Worm (Caenorhabditis elegans) whole organism, L4 larva: ENCODE measurements around the gene M01H9.5.

ENCODE experiments used
- D1046.2 ChIP-seq: fragments of 200-800 bp; sonication (Bioruptor generic); IDR thresholded peaks from 2 replicates; pipeline ENCODE4 v1.3.6; 2022; ENCODE audit warnings: missing genetic modification characterization, missing compliant biosample characterization
- F37D6.2 ChIP-seq: sonication (generic microtip); optimal IDR thresholded peaks from 2 replicates; lab custom pipeline; 2016; ENCODE audit warnings: mild to moderate bottlenecking, missing genetic modification characterization, missing compliant biosample characterization
- T26A8.4 ChIP-seq: fragments of 200-800 bp; sonication (Bioruptor generic); IDR thresholded peaks from 2 replicates; pipeline ENCODE4 v1.3.6; 2022; ENCODE audit warnings: missing genetic modification characterization, missing compliant biosample characterization
- Y48G9A.11 ChIP-seq: fragments of 200-800 bp; sonication (Bioruptor generic); IDR thresholded peaks from 2 replicates; pipeline ENCODE4 v1.3.6; 2022; ENCODE audit warnings: missing genetic modification reagents, missing genetic modification characterization, missing compliant biosample characterization
- Y75B8A.6 ChIP-seq: fragments of 200-800 bp; sonication (Bioruptor generic); IDR thresholded peaks from 2 replicates; pipeline ENCODE4 v1.3.6; 2022; ENCODE audit warnings: missing genetic modification reagents, missing genetic modification characterization, missing compliant biosample characterization
- aha-1 ChIP-seq: fragments of 150-350 bp; peaks from one replicate; lab custom pipeline; 2014; ENCODE audit warnings: missing biosample characterization, missing genetic modification characterization
- ama-1 ChIP-seq: fragments of 150-350 bp; optimal IDR thresholded peaks from 2 replicates; lab custom pipeline; 2014; ENCODE audit warnings: inconsistent platforms, mixed read lengths
- arid-1 ChIP-seq: fragments of 200-800 bp; sonication (Bioruptor generic); conservative IDR thresholded peaks from 2 replicates; pipeline ENCODE4 v1.3.6; 2022; ENCODE audit warnings: missing genetic modification reagents, missing genetic modification characterization, missing compliant biosample characterization
- ceh-62 ChIP-seq: sonication (generic microtip); optimal IDR thresholded peaks from 2 replicates; lab custom pipeline; 2017; ENCODE audit warnings: missing biosample characterization, missing genetic modification characterization
- daf-16 ChIP-seq, 3 experiments: sonication (generic microtip); optimal IDR thresholded peaks; 2 replicates each; lab custom pipeline; 2016 to 2017; ENCODE audit warnings: missing genetic modification characterization in 3 of 3, missing genetic modification reagents in 3 of 3, mild to moderate bottlenecking in 2 of 3, missing compliant biosample characterization in 2 of 3, missing biosample characterization in 1 of 3, moderate library complexity in 1 of 3
- daf-8 ChIP-seq: fragments of 200-800 bp; sonication (Bioruptor generic); IDR thresholded peaks from 2 replicates; pipeline ENCODE4 v1.3.6; 2022; ENCODE audit warnings: missing genetic modification characterization, missing compliant biosample characterization
- dmd-6 ChIP-seq: fragments of 200-800 bp; sonication (Bioruptor generic); IDR thresholded peaks from 2 replicates; pipeline ENCODE4 v1.3.6; 2022; ENCODE audit warnings: missing genetic modification reagents, missing genetic modification characterization, missing compliant biosample characterization
- dmd-9 ChIP-seq: fragments of 200-800 bp; sonication (Bioruptor generic); IDR thresholded peaks from 2 replicates; pipeline ENCODE4 v1.3.6; 2022; ENCODE audit warnings: missing genetic modification reagents, missing genetic modification characterization, missing compliant biosample characterization
- fkh-10 ChIP-seq: fragments of 150-350 bp; optimal IDR thresholded peaks from 2 replicates; lab custom pipeline; 2014; ENCODE audit warnings: missing biosample characterization, missing genetic modification reagents, missing genetic modification characterization
- fos-1 ChIP-seq: fragments of 150-350 bp; optimal IDR thresholded peaks from 2 replicates; lab custom pipeline; 2014; ENCODE audit warnings: missing biosample characterization, missing genetic modification characterization
- hif-1 ChIP-seq, 2 experiments: sonication (generic microtip); optimal IDR thresholded peaks; 2 replicates each; lab custom pipeline; 2016 to 2017; ENCODE audit warnings: missing compliant biosample characterization in 2 of 2, missing genetic modification characterization in 2 of 2, missing genetic modification reagents in 2 of 2, missing genotype in 2 of 2, mild to moderate bottlenecking in 1 of 2
- hmg-1.1 ChIP-seq: fragments of 200-800 bp; sonication (Bioruptor generic); IDR thresholded peaks from 2 replicates; pipeline ENCODE4 v1.3.6; 2022; ENCODE audit warnings: missing genetic modification reagents, missing genetic modification characterization, missing compliant biosample characterization
- lin-13 ChIP-seq: fragments of 150-350 bp; optimal IDR thresholded peaks from 2 replicates; lab custom pipeline; 2014; ENCODE audit warnings: missing biosample characterization, missing genetic modification reagents, missing genetic modification characterization
- lin-29 ChIP-seq: fragments of 200-800 bp; sonication (Bioruptor generic); IDR thresholded peaks from 2 replicates; pipeline ENCODE4 v1.3.6; 2022; ENCODE audit warnings: missing genetic modification reagents, missing genetic modification characterization, missing compliant biosample characterization
- lin-38 ChIP-seq: fragments of 200-800 bp; sonication (Bioruptor generic); IDR thresholded peaks from 2 replicates; pipeline ENCODE4 v1.3.6; 2022; ENCODE audit warnings: missing genetic modification reagents, missing genetic modification characterization, missing compliant biosample characterization
- madf-5 ChIP-seq, 2 experiments: fragments of 200-800 bp; sonication (Bioruptor generic); IDR thresholded peaks; 2 replicates each; pipeline ENCODE4 v1.3.6; 2022; ENCODE audit warnings: missing compliant biosample characterization in 2 of 2, missing genetic modification characterization in 2 of 2
- mdl-1 ChIP-seq, 2 experiments: fragments of 150-350 bp in 1 of 2; sonication (generic microtip) in 1 of 2; optimal IDR thresholded peaks; 2 replicates each; lab custom pipeline; 2014 to 2017; ENCODE audit warnings: missing biosample characterization in 2 of 2, missing genetic modification characterization in 2 of 2
- mdt-29 ChIP-seq: fragments of 200-800 bp; sonication (Bioruptor generic); IDR thresholded peaks from 2 replicates; pipeline ENCODE4 v1.3.6; 2022; ENCODE audit warnings: missing genetic modification reagents, missing genetic modification characterization, missing compliant biosample characterization
- mep-1 ChIP-seq: fragments of 150-350 bp; sonication (generic microtip); optimal IDR thresholded peaks from 3 replicates; lab custom pipeline; 2014; ENCODE audit warnings: missing biosample characterization, missing genetic modification characterization
- mes-2 ChIP-seq: sonication (generic microtip); optimal IDR thresholded peaks from 2 replicates; lab custom pipeline; 2016; ENCODE audit warnings: missing genotype, mild to moderate bottlenecking, missing genetic modification characterization, missing compliant biosample characterization; ENCODE audit not compliant: poor library complexity, severe bottlenecking
- mxl-2 ChIP-seq: fragments of 200-800 bp; sonication (Bioruptor generic); conservative IDR thresholded peaks from 2 replicates; pipeline ENCODE4 v1.3.6; 2022; ENCODE audit warnings: missing genetic modification reagents, missing genetic modification characterization, missing compliant biosample characterization
- mxl-3 ChIP-seq: fragments of 200-800 bp; sonication (Bioruptor generic); optimal IDR thresholded peaks from 2 replicates; lab custom pipeline; 2018; ENCODE audit warnings: mild to moderate bottlenecking, missing genetic modification characterization, missing compliant biosample characterization
- nhr-11 ChIP-seq: fragments of 150-350 bp; optimal IDR thresholded peaks from 2 replicates; lab custom pipeline; 2014; ENCODE audit warnings: missing biosample characterization, missing genetic modification characterization
- nhr-25 ChIP-seq: sonication (generic microtip); optimal IDR thresholded peaks from 2 replicates; lab custom pipeline; 2017; ENCODE audit warnings: missing genetic modification characterization, mild to moderate bottlenecking, missing compliant biosample characterization, antibody characterized with exemption, moderate library complexity, borderline replicate concordance; ENCODE audit not compliant: insufficient read depth
- nhr-28 ChIP-seq: fragments of 150-350 bp; optimal IDR thresholded peaks from 2 replicates; lab custom pipeline; 2014; ENCODE audit warnings: missing biosample characterization, missing genetic modification characterization
- nhr-48 ChIP-seq: sonication (generic microtip); optimal IDR thresholded peaks from 2 replicates; lab custom pipeline; 2016; ENCODE audit warnings: mild to moderate bottlenecking, missing genetic modification characterization, missing compliant biosample characterization
- nhr-6 ChIP-seq: fragments of 150-350 bp; optimal IDR thresholded peaks from 2 replicates; lab custom pipeline; 2014; ENCODE audit warnings: missing biosample characterization, missing genetic modification characterization
- pqm-1 ChIP-seq: sonication (generic microtip); optimal IDR thresholded peaks from 2 replicates; lab custom pipeline; 2017; ENCODE audit warnings: missing biosample characterization, missing genetic modification characterization
- rbr-2 ChIP-seq: sonication (generic microtip); optimal IDR thresholded peaks from 2 replicates; lab custom pipeline; 2016; ENCODE audit warnings: missing genotype, missing genetic modification characterization, missing compliant biosample characterization
- set-16 ChIP-seq: fragments of 200-800 bp; sonication (Bioruptor generic); IDR thresholded peaks from 2 replicates; pipeline ENCODE4 v1.3.6; 2022; ENCODE audit warnings: missing genetic modification reagents, missing genetic modification characterization, missing compliant biosample characterization
- snpc-1.2 ChIP-seq: fragments of 200-800 bp; sonication (Bioruptor generic); IDR thresholded peaks from 2 replicates; pipeline ENCODE4 v1.3.6; 2022; ENCODE audit warnings: missing genetic modification reagents, missing genetic modification characterization, missing compliant biosample characterization
- spr-1 ChIP-seq: sonication (generic microtip); optimal IDR thresholded peaks from 2 replicates; lab custom pipeline; 2016; ENCODE audit warnings: mild to moderate bottlenecking, missing genetic modification characterization, missing compliant biosample characterization
- spr-3 ChIP-seq: fragments of 200-800 bp; sonication (Bioruptor generic); optimal IDR thresholded peaks from 2 replicates; lab custom pipeline; 2018; ENCODE audit warnings: mild to moderate bottlenecking, missing genetic modification characterization, missing compliant biosample characterization
- tra-1 ChIP-seq: fragments of 200-800 bp; sonication (Bioruptor generic); IDR thresholded peaks from 2 replicates; pipeline ENCODE4 v1.3.6; 2022; ENCODE audit warnings: missing genetic modification reagents, missing genetic modification characterization, missing compliant biosample characterization
- unc-130 ChIP-seq: sonication (generic microtip); optimal IDR thresholded peaks from 2 replicates; lab custom pipeline; 2016; ENCODE audit warnings: missing genetic modification reagents, missing genetic modification characterization, missing compliant biosample characterization
- unc-62 ChIP-seq, 3 experiments: fragments of 150-350 bp in 1 of 3; sonication (generic microtip); optimal IDR thresholded peaks in 2 of 3; peaks in 1 of 3; 1 replicate in 1 of 3; 2 replicates in 2 of 3; lab custom pipeline; 2014 to 2017; ENCODE audit warnings: missing biosample characterization in 3 of 3, missing genetic modification characterization in 3 of 3, missing genetic modification reagents in 3 of 3, missing genotype in 1 of 3
- zag-1 ChIP-seq: fragments of 150-350 bp; optimal IDR thresholded peaks from 2 replicates; lab custom pipeline; 2014; ENCODE audit warnings: missing biosample characterization, missing genetic modification characterization
- zfp-2 ChIP-seq: sonication (generic microtip); optimal IDR thresholded peaks from 2 replicates; lab custom pipeline; 2016; ENCODE audit warnings: mild to moderate bottlenecking, missing genetic modification characterization, missing compliant biosample characterization
- ztf-11 ChIP-seq: fragments of 150-350 bp; optimal IDR thresholded peaks from 2 replicates; lab custom pipeline; 2014; ENCODE audit warnings: missing biosample characterization, missing genetic modification characterization

M01H9.5 gene

DNA sequence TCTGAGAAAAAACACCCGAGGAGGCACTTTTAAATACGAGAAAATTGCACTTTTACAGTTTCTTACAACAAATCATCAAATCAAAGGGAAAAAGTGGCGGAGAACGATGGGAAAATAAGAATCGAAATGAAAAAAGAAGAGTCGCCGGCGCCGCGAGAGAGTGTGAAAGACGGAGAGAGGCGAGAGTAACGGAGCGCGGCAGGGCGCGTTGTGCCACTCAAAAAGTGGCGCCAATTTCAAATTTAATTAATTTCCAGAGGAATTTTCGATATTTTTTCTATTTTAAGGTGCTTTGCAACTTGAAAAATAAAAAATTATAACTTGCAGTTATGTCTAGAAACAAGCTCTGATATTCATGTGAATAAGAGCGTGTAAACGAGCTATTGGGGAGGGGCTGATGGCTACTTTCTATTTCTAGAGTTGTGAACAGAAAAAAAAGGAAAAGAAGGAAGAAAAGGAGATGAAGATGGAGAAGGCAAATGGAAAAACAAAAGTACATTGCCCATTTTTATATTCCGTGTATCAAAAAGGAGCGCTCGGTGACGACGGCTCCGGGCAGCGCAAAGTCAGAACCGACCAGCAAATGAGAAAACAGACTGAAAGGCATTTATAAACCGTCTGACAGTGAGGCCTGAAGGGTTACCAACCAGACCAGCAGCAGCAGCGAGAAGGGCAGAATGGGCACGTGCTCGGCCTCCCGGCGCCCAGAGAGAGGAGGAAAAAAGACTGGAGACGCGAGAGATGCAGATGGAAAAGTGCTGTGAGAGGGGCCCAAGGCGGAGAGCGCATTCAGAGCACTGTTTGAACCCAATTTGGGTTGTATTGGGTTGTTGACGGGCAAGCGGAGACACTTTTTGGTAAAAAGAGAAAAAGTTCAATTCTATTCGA lies 5.8 kb downstream of the M01H9.5 start (continued):
- TF ChIP-seq nhr-6 (tag; lab: Kevin White, UChicago) (peak; percentile 45), zfp-2 (tag; lab: Kevin White, UChicago) (no peak), snpc-1.2 (no peak), nhr-25 (tag; lab: Kevin White, UChicago) (no peak), mxl-2 (peak; percentile 65; the same call in 1 of the 2 replicates), madf-5 (GFP tag; IDR thresholded peaks at IDR 0.05; lab: Robert Waterston, UW) (0 out of 4 replicates have a peak, but pooled peaks of 1 of the 2 experiments have one; percentile 5), arid-1 (GFP tag; lab: Robert Waterston, UW) (peak; percentile 74), nhr-11 (no peak), zag-1 (tag; lab: Kevin White, UChicago) (no peak), dmd-9 (GFP tag; lab: Robert Waterston, UW) (no peak), mdl-1 (tag; optimal IDR thresholded peaks at IDR 0.05; lab: Kevin White, UChicago) (peak; percentile 71 to 92), spr-1 (tag; lab: Kevin White, UChicago) (no peak), hif-1 (tag; optimal IDR thresholded peaks at IDR 0.05; lab: Kevin White, UChicago) (peak in 1 of 2 experiments; percentile 6), lin-29 (GFP tag; lab: Robert Waterston, UW) (0 out of 2 replicates have a peak, but pooled peaks have one; percentile 9), D1046.2 (GFP tag; lab: Robert Waterston, UW) (no peak; the same call in 1 of the 2 replicates), mes-2 (tag; lab: Kevin White, UChicago) (peak; percentile 48), daf-8 (no peak), Y48G9A.11 (GFP tag; lab: Robert Waterston, UW) (0 out of 2 replicates have a peak, but pooled peaks have one; percentile 17)

DNA sequence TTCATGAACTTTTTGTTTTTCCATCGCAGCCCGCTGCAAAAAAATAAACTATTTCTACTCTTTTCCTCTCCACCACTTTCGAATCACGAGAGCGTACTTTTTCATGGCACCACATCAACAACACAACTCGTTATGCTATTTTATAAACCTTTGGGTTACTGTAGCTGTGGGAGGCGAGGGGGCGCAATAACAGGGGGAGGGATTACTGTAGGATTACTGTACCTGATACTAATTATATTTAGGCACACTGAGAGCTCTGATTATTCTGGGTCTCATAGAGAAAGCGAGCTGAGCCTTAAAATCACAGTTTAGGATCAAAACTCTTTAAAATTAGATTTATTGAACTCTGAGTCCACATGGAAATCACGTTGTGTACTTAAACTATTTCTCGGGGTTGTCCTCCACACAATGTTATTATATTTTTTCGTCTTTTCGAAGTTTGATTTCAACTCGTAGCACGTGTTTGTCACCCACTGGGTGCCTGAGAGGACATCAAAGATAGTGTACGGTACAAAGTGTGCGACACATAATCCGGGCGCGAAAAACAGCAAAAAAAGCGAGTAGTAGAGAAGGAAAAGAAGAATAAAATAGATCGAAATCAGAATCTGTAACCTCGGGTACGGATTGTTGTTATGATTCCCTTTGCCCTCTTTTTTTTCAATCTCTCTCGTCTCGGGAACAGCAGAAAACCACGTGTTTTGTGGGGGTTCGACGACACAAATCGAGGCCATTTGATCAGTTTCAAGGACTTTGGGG lies 7.3 kb downstream of the M01H9.5 start:
- TF ChIP-seq lin-29 (GFP tag; lab: Robert Waterston, UW) (no peak), nhr-28 (tag; lab: Kevin White, UChicago) (peak; percentile 69), Y48G9A.11 (GFP tag; lab: Robert Waterston, UW) (no peak), mep-1 (tag; lab: Kevin White, UChicago) (peak; percentile 44), lin-13 (no peak), hmg-1.1 (GFP tag; lab: Robert Waterston, UW) (peak; percentile 17; the same call in 1 of the 2 replicates), rbr-2 (no peak), tra-1 (GFP tag; lab: Robert Waterston, UW) (0 out of 2 replicates have a peak, but pooled peaks have one; percentile 46), ama-1 (lab: Kevin White, UChicago) (peak; percentile 70), daf-16 (GFP tag; optimal IDR thresholded peaks at IDR 0.05; lab: Kevin White, UChicago) (no peak), daf-16 (tag; optimal IDR thresholded peaks at IDR 0.05; lab: Kevin White, UChicago) (peak; percentile 61), lin-38 (GFP tag; lab: Robert Waterston, UW) (no peak), Y75B8A.6 (GFP tag; lab: Robert Waterston, UW) (peak; percentile 34; the same call in 1 of the 2 replicates), T26A8.4 (GFP tag; lab: Robert Waterston, UW) (peak; percentile 10; the same call in 1 of the 2 replicates), D1046.2 (GFP tag; lab: Robert Waterston, UW) (no peak), mxl-2 (no peak), fkh-10 (GFP tag; lab: Kevin White, UChicago) (no peak), unc-130 (no peak), nhr-48 (tag; lab: Kevin White, UChicago) (peak; percentile 65), ztf-11 (tag; lab: Kevin White, UChicago) (no peak), mdt-29 (peak; percentile 12; the same call in 1 of the 2 replicates), spr-3 (GFP tag; lab: Kevin White, UChicago) (peak; percentile 13), mxl-3 (GFP tag; lab: Kevin White, UChicago) (peak; percentile 83), unc-62 (GFP tag; optimal IDR thresholded peaks at IDR 0.05 in 1 of 2; lab: Kevin White, UChicago) (peak in 1 of 2 experiments; percentile 98), unc-62 (tag; optimal IDR thresholded peaks at IDR 0.05; lab: Kevin White, UChicago) (no peak), aha-1 (tag; lab: Kevin White, UChicago) (peak; percentile 97), nhr-11 (peak; percentile 17), pqm-1 (tag; lab: Kevin White, UChicago) (no peak), fos-1 (no peak), ceh-62 (tag; lab: Kevin White, UChicago) (no peak), F37D6.2 (tag; lab: Kevin White, UChicago) (no peak), dmd-6 (GFP tag; lab: Robert Waterston, UW) (peak; percentile 38), zfp-2 (tag; lab: Kevin White, UChicago) (no peak), set-16 (GFP tag; lab: Robert Waterston, UW) (no peak)
